Fruit fly (Drosophila melanogaster): Measurements from ENCODE around the gene kibra.

The kibra gene

DNA sequence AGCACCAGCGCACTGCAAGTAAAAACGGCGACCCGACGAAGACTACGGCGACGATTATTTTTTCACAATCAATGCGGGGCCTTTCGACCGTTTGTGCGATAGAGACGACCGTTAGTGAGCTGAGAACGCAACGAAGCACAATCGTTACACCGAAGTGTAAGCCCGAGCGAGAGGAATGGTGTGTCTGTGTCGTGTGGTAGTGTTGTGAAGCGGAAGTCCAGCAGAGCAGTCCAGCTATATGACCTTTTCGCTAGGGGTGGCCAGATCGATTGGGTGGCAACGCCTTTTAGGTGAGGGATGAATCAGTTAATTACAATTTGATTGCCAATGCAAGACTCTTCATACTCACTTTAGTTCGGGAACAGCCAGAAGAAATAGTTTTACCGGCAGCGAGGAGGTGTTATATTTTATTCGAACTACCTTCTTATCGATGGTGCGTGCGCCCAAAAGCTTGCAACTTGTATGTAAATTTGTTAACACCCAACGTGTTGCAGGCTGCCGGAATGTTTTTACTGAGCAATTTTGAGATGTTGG, 16.7 kb upstream of the kibra start (continued):
- peak; percentile 81 for TF ChIP-seq jim (GFP tag; optimal IDR thresholded peaks at IDR 0.05)
- peak; percentile 96 for TF ChIP-seq Hr83 (GFP tag; optimal IDR thresholded peaks at IDR 0.05; ENCODE audit: poor library complexity, severe bottlenecking)
- TF ChIP-seq lola (GFP tag; optimal IDR thresholded peaks at IDR 0.05), result no peak
- peak in 1 of 2 experiments; percentile 72 for TF ChIP-seq foxo (GFP tag; optimal IDR thresholded peaks at IDR 0.05)
- no peak for TF ChIP-seq woc (GFP tag; optimal IDR thresholded peaks at IDR 0.05)
- no peak for TF ChIP-seq CG32264 (GFP tag; optimal IDR thresholded peaks at IDR 0.05)
- TF ChIP-seq CG9705 (GFP tag; optimal IDR thresholded peaks at IDR 0.05), result peak; percentile 66

DNA sequence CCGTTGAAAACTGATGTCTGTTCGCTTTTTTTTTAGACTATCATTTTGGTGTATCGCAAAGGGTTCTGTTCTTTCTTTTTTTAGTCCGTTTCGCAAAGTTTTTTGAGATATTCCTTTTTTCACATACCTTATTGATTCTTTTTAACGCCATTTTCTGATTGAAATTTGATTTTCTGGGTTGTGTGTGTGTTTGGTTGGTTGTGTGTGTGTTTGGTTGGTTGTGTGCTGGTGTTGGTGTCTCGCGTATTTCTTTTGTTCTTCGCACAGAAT, 16.1 kb upstream of the kibra start:
- TF ChIP-seq CrebA (GFP tag; optimal IDR thresholded peaks at IDR 0.05; ENCODE audit: borderline replicate concordance) (no peak), psq (GFP tag; optimal IDR thresholded peaks at IDR 0.05) (peak; percentile 14)

DNA sequence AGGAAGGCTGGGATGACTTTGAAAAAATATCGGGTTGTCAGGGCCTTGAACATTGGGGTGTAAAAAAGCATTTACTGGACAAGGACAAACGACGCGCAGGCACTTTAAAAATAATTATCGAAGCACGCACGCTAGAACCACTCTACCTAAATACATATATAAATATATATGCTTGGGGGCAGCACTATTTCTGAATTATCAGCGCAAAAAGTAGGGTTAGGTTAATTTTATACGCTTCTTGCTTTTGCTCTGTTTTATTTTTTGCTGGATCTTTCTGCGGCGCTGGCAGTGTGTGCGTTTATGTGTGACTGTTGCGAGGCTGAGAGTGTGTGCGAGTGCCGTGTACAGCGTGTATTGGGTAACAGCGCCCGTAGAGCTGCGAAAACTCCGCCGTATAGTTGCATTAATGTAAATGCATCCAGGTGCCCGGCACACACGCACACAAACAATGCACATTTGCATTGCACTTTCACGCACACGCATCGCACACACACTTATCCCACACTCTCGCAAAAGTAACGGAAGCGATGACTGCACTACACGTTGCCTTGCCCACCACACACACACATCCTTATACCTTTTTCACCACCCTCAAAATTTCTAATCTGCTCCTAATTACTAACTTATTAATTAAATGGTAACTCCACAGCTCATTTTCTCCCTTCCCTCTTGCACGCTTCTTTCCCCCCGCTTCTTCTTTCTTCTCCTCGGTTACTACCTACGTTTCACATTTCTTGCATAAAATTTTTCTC, 15.6 kb upstream of the kibra start:
- TF ChIP-seq Myc (optimal IDR thresholded peaks at IDR 0.05) (peak; percentile 17), sage (GFP tag; optimal IDR thresholded peaks at IDR 0.05) (no peak), HLH106 (tag; optimal IDR thresholded peaks at IDR 0.05) (no peak), N (GFP tag; optimal IDR thresholded peaks at IDR 0.05) (peak; percentile 45)

DNA sequence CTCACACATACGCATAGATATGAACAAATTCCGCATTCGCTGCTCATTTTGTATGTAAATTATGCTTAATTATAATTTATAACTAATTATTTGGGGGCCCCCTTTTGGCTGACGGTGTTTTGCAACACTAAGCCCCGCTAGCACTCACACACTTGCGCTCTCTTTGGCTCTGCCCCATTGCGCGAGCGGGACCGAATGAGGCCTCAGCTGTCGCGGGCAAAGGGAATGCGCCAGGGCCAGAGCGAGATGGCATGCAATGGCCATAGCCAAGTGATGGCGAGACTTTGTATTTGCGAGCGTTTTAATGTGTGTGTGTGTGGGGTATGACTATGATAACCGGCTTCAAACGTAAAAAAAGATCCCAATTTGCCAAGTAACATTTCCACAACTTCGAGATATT, 15.0 kb upstream of the kibra start:
- peak; percentile 34 for TF ChIP-seq CG9705 (GFP tag; optimal IDR thresholded peaks at IDR 0.05)
- peak; percentile 90 for TF ChIP-seq Hr83 (GFP tag; optimal IDR thresholded peaks at IDR 0.05; ENCODE audit: poor library complexity, severe bottlenecking)
- TF ChIP-seq N (GFP tag; optimal IDR thresholded peaks at IDR 0.05), result peak; percentile 13
- no peak for TF ChIP-seq dmrt93B (GFP tag; optimal IDR thresholded peaks at IDR 0.05)
- peak; percentile 0 for TF ChIP-seq OdsH (GFP tag; optimal IDR thresholded peaks at IDR 0.05)
- no peak for TF ChIP-seq usp (GFP tag; optimal IDR thresholded peaks at IDR 0.05)
- TF ChIP-seq dl (GFP tag; optimal IDR thresholded peaks at IDR 0.05; ENCODE audit: insufficient read depth in 1 of 2, partially characterized antibody in 2 of 2), result peak in 1 of 2 experiments; percentile 73
- no peak for TF ChIP-seq Mio (GFP tag; optimal IDR thresholded peaks at IDR 0.05)
- TF ChIP-seq Sp1 (GFP tag; optimal IDR thresholded peaks at IDR 0.05), result peak; percentile 35
- no peak for TF ChIP-seq pan (optimal IDR thresholded peaks at IDR 0.05)
- peak; percentile 67 for TF ChIP-seq rgr (GFP tag; optimal IDR thresholded peaks at IDR 0.05)
- peak; percentile 29 for TF ChIP-seq Rel (GFP tag; optimal IDR thresholded peaks at IDR 0.05)
- peak; percentile 99 for TF ChIP-seq Rel (tag; optimal IDR thresholded peaks at IDR 0.05)
- TF ChIP-seq fru (GFP tag; optimal IDR thresholded peaks at IDR 0.05), result peak; percentile 75
- peak; percentile 89 for TF ChIP-seq Dif (GFP tag; optimal IDR thresholded peaks at IDR 0.05; ENCODE audit: partially characterized antibody)
- TF ChIP-seq Vsx2 (GFP tag; optimal IDR thresholded peaks at IDR 0.05; ENCODE audit: partially characterized antibody), result no peak
- TF ChIP-seq h (GFP tag; optimal IDR thresholded peaks at IDR 0.05), result peak; percentile 53
- no peak for TF ChIP-seq sage (GFP tag; optimal IDR thresholded peaks at IDR 0.05)
- TF ChIP-seq foxo (GFP tag; optimal IDR thresholded peaks at IDR 0.05), result no peak
- peak; percentile 66 for TF ChIP-seq br (GFP tag; optimal IDR thresholded peaks at IDR 0.05)
- TF ChIP-seq tai (GFP tag; optimal IDR thresholded peaks at IDR 0.05), result no peak
- peak; percentile 59 for TF ChIP-seq jim (GFP tag; optimal IDR thresholded peaks at IDR 0.05)
- TF ChIP-seq dsf (GFP tag; optimal IDR thresholded peaks at IDR 0.05; ENCODE audit: borderline replicate concordance), result no peak
- TF ChIP-seq Myc (optimal IDR thresholded peaks at IDR 0.05), result no peak
- TF ChIP-seq Abd-B (GFP tag; optimal IDR thresholded peaks at IDR 0.05), result no peak
- TF ChIP-seq woc (GFP tag; optimal IDR thresholded peaks at IDR 0.05), result no peak
- TF ChIP-seq ey (GFP tag; optimal IDR thresholded peaks at IDR 0.05), result no peak
- peak; percentile 50 for TF ChIP-seq CrebA (GFP tag; optimal IDR thresholded peaks at IDR 0.05; ENCODE audit: borderline replicate concordance)
- TF ChIP-seq brk (GFP tag; optimal IDR thresholded peaks at IDR 0.05), result peak; percentile 29
- TF ChIP-seq Dfd (GFP tag; optimal IDR thresholded peaks at IDR 0.05), result no peak
- no peak for TF ChIP-seq Hr78 (GFP tag; optimal IDR thresholded peaks at IDR 0.05)
- TF ChIP-seq CG32264 (GFP tag; optimal IDR thresholded peaks at IDR 0.05), result peak; percentile 36
- no peak for TF ChIP-seq psq (GFP tag; optimal IDR thresholded peaks at IDR 0.05)
- TF ChIP-seq GATAd (GFP tag; optimal IDR thresholded peaks at IDR 0.05), result no peak
- TF ChIP-seq lola (GFP tag; optimal IDR thresholded peaks at IDR 0.05), result no peak
- TF ChIP-seq Hnf4 (GFP tag; optimal IDR thresholded peaks at IDR 0.05), result peak; percentile 43
- no peak for TF ChIP-seq sv (GFP tag; optimal IDR thresholded peaks at IDR 0.05)
- TF ChIP-seq Jra (GFP tag; optimal IDR thresholded peaks at IDR 0.05), result peak; percentile 70
- TF ChIP-seq HLH106 (tag; optimal IDR thresholded peaks at IDR 0.05), result peak; percentile 52
